Fruit fly (Drosophila melanogaster) whole organism, embryonic: ENCODE results near the gene CG5056.

ENCODE experiments used
- Adf1 ChIP-seq: fragments of 200-800 bp; sonication (Bioruptor generic); IDR thresholded peaks from 2 replicates; pipeline ENCODE4 v1.3.6; 2022; ENCODE audit warnings: missing biosample characterization, missing genetic modification characterization
- Blimp-1 ChIP-seq: fragments of 200-800 bp; sonication (Bioruptor generic); optimal IDR thresholded peaks from 3 replicates; lab custom pipeline; 2018; ENCODE audit warnings: missing biosample characterization, missing genetic modification characterization, mild to moderate bottlenecking, moderate library complexity, missing genetic modification reagents
- CG11695 ChIP-seq: fragments of 200-800 bp; sonication (Bioruptor generic); IDR thresholded peaks from 3 replicates; pipeline ENCODE4 v1.3.6; 2022; ENCODE audit warnings: missing biosample characterization, missing genetic modification characterization
- CG13123 ChIP-seq: fragments of 200-800 bp; sonication (Bioruptor generic); optimal IDR thresholded peaks from 2 replicates; lab custom pipeline; 2016; ENCODE audit warnings: missing biosample characterization, missing genetic modification characterization
- CG14667 ChIP-seq: fragments of 200-800 bp; sonication (Bioruptor generic); IDR thresholded peaks from 2 replicates; pipeline ENCODE4 v1.3.6; 2022; ENCODE audit warnings: missing biosample characterization, missing genetic modification characterization
- CG1529 ChIP-seq: fragments of 200-800 bp; sonication (Bioruptor generic); optimal IDR thresholded peaks from 3 replicates; lab custom pipeline; 2018; ENCODE audit warnings: missing biosample characterization, missing genetic modification characterization
- CG15479 ChIP-seq: fragments of 200-800 bp; sonication (Bioruptor generic); optimal IDR thresholded peaks from 3 replicates; lab custom pipeline; 2019; ENCODE audit warnings: missing biosample characterization, mild to moderate bottlenecking, missing genetic modification characterization, moderate library complexity
- CG1602 ChIP-seq: fragments of 200-800 bp; sonication (Bioruptor generic); optimal IDR thresholded peaks from 3 replicates; lab custom pipeline; 2016; ENCODE audit warnings: missing biosample characterization, missing genetic modification characterization
- CG17186 ChIP-seq: fragments of 200-800 bp; sonication (Bioruptor generic); optimal IDR thresholded peaks from 3 replicates; lab custom pipeline; 2017; ENCODE audit warnings: missing biosample characterization, missing genetic modification reagents, missing genetic modification characterization
- CG17385 ChIP-seq: fragments of 200-800 bp; sonication (Bioruptor generic); optimal IDR thresholded peaks from 3 replicates; lab custom pipeline; 2018; ENCODE audit warnings: missing biosample characterization, mild to moderate bottlenecking, missing genetic modification characterization
- CG1792 ChIP-seq: fragments of 200-800 bp; sonication (Bioruptor generic); optimal IDR thresholded peaks from 2 replicates; lab custom pipeline; 2016; ENCODE audit warnings: missing biosample characterization, missing genetic modification characterization
- CG18619 ChIP-seq: fragments of 200-800 bp; sonication (Bioruptor generic); optimal IDR thresholded peaks from 3 replicates; lab custom pipeline; 2017; ENCODE audit warnings: missing biosample characterization, mild to moderate bottlenecking, missing genetic modification characterization
- CG18764 ChIP-seq: fragments of 200-800 bp; sonication (Bioruptor generic); optimal IDR thresholded peaks from 3 replicates; lab custom pipeline; 2016; ENCODE audit warnings: missing biosample characterization, missing genetic modification characterization
- CG32767 ChIP-seq: fragments of 200-800 bp; sonication (Bioruptor generic); IDR thresholded peaks from 2 replicates; pipeline ENCODE4 v1.3.6; 2022; ENCODE audit warnings: missing biosample characterization, missing genetic modification characterization
- CG33557 ChIP-seq: fragments of 200-800 bp; sonication (Bioruptor generic); optimal IDR thresholded peaks from 2 replicates; lab custom pipeline; 2019; ENCODE audit warnings: missing biosample characterization, mild to moderate bottlenecking, missing genetic modification characterization, moderate library complexity
- CG3838 ChIP-seq: fragments of 200-800 bp; sonication (Bioruptor generic); optimal IDR thresholded peaks from 3 replicates; lab custom pipeline; 2016; ENCODE audit warnings: missing biosample characterization, missing genetic modification characterization
- CG4707 ChIP-seq: fragments of 200-800 bp; sonication (Bioruptor generic); optimal IDR thresholded peaks from 2 replicates; lab custom pipeline; 2018; ENCODE audit warnings: missing biosample characterization, mild to moderate bottlenecking, missing genetic modification characterization, moderate library complexity
- CG4820 ChIP-seq: fragments of 200-800 bp; sonication (Bioruptor generic); optimal IDR thresholded peaks from 3 replicates; lab custom pipeline; 2016; ENCODE audit warnings: missing biosample characterization, missing genetic modification characterization
- CG6765 ChIP-seq: fragments of 200-800 bp; sonication (Bioruptor generic); optimal IDR thresholded peaks from 3 replicates; lab custom pipeline; 2017; ENCODE audit warnings: missing biosample characterization, mild to moderate bottlenecking, missing genetic modification characterization
- CG9727 ChIP-seq: fragments of 200-800 bp; sonication (Bioruptor generic); optimal IDR thresholded peaks from 3 replicates; lab custom pipeline; 2017; ENCODE audit warnings: missing biosample characterization, mild to moderate bottlenecking, missing genetic modification characterization
- CG9797 ChIP-seq: fragments of 200-800 bp; sonication (Bioruptor generic); optimal IDR thresholded peaks from 3 replicates; lab custom pipeline; 2018; ENCODE audit warnings: missing biosample characterization, mild to moderate bottlenecking, missing genetic modification characterization
- CkIIα-i1 ChIP-seq: fragments of 200-800 bp; sonication (Bioruptor generic); IDR thresholded peaks from 2 replicates; pipeline ENCODE4 v1.3.6; 2022; ENCODE audit warnings: missing biosample characterization, missing genetic modification characterization
- Eip74EF ChIP-seq, 2 experiments: fragments of 200-800 bp in 1 of 2; fragments of >200 bp in 1 of 2; sonication (Bioruptor generic) in 1 of 2; optimal IDR thresholded peaks; 2 replicates each; lab custom pipeline; 2017 to 2019; ENCODE audit warnings: missing biosample characterization in 2 of 2, missing genetic modification characterization in 2 of 2, mild to moderate bottlenecking in 1 of 2, moderate library complexity in 1 of 2
- H2.0 ChIP-seq: fragments of 200-800 bp; sonication (Bioruptor generic); IDR thresholded peaks from 2 replicates; pipeline ENCODE4 v1.3.6; 2022; ENCODE audit warnings: missing biosample characterization, missing genetic modification characterization
- Hsf ChIP-seq: fragments of 200-800 bp; sonication (Bioruptor generic); optimal IDR thresholded peaks from 3 replicates; lab custom pipeline; 2016; ENCODE audit warnings: missing biosample characterization, missing genetic modification characterization
- Kr ChIP-seq: fragments of 200-800 bp; sonication (Bioruptor generic); optimal IDR thresholded peaks from 2 replicates; lab custom pipeline; 2017; ENCODE audit warnings: missing biosample characterization, mild to moderate bottlenecking, missing genetic modification characterization
- Mad ChIP-seq: fragments of 200-800 bp; sonication (Bioruptor generic); optimal IDR thresholded peaks from 2 replicates; lab custom pipeline; 2016; ENCODE audit warnings: missing biosample characterization, missing genetic modification characterization
- NFAT ChIP-seq: fragments of 200-800 bp; sonication (Bioruptor generic); IDR thresholded peaks from 2 replicates; pipeline ENCODE4 v1.3.6; 2022; ENCODE audit warnings: missing biosample characterization, missing genetic modification characterization
- Nf-YC ChIP-seq: fragments of 200-800 bp; optimal IDR thresholded peaks from 3 replicates; lab custom pipeline; 2019; ENCODE audit warnings: missing biosample characterization, mild to moderate bottlenecking, missing genetic modification characterization, moderate library complexity
- Rfx ChIP-seq: fragments of 200-800 bp; sonication (Bioruptor generic); IDR thresholded peaks from 2 replicates; pipeline ENCODE4 v1.3.6; 2022; ENCODE audit warnings: missing biosample characterization, missing genetic modification characterization
- Spps ChIP-seq: fragments of 200-800 bp; sonication (Bioruptor generic); optimal IDR thresholded peaks from 2 replicates; lab custom pipeline; 2018; ENCODE audit warnings: missing biosample characterization, mild to moderate bottlenecking, missing genetic modification characterization
- Sry-δ ChIP-seq: fragments of 200-800 bp; sonication (Bioruptor generic); optimal IDR thresholded peaks from 2 replicates; lab custom pipeline; 2016; ENCODE audit warnings: missing biosample characterization, missing genetic modification characterization
- Usf ChIP-seq: fragments of 200-800 bp; sonication (Bioruptor generic); optimal IDR thresholded peaks from 2 replicates; lab custom pipeline; 2017; ENCODE audit warnings: missing genotype, missing biosample characterization, missing genetic modification characterization
- Xbp1 ChIP-seq: fragments of 200-800 bp; sonication (Bioruptor generic); optimal IDR thresholded peaks from 3 replicates; lab custom pipeline; 2016; ENCODE audit warnings: missing biosample characterization, mild to moderate bottlenecking, missing genetic modification characterization
- Xrp1 ChIP-seq: fragments of 200-800 bp; sonication (Bioruptor generic); IDR thresholded peaks from 2 replicates; pipeline ENCODE4 v1.3.6; 2022; ENCODE audit warnings: missing biosample characterization, missing genetic modification characterization
- ac ChIP-seq: fragments of 200-800 bp; sonication (Bioruptor generic); optimal IDR thresholded peaks from 3 replicates; lab custom pipeline; 2017; ENCODE audit warnings: missing biosample characterization, mild to moderate bottlenecking, missing genetic modification characterization
- ara ChIP-seq: fragments of 200-800 bp; sonication (Bioruptor generic); IDR thresholded peaks from 2 replicates; pipeline ENCODE4 v1.3.6; 2022; ENCODE audit warnings: missing biosample characterization, missing genetic modification characterization
- ase ChIP-seq: fragments of 200-800 bp; sonication (Bioruptor generic); IDR thresholded peaks from 3 replicates; pipeline ENCODE4 v1.3.6; 2022; ENCODE audit warnings: missing biosample characterization, missing genetic modification characterization
- btn ChIP-seq: fragments of 200-800 bp; sonication (Bioruptor generic); optimal IDR thresholded peaks from 2 replicates; lab custom pipeline; 2016; ENCODE audit warnings: missing biosample characterization, missing genetic modification characterization
- dmrt11E ChIP-seq: fragments of 200-800 bp; sonication (Bioruptor generic); optimal IDR thresholded peaks from 3 replicates; lab custom pipeline; 2018; ENCODE audit warnings: missing biosample characterization, mild to moderate bottlenecking, missing genetic modification characterization, moderate library complexity
- dmrt99B ChIP-seq: fragments of 200-800 bp; sonication (Bioruptor generic); optimal IDR thresholded peaks from 2 replicates; lab custom pipeline; 2018; ENCODE audit warnings: missing biosample characterization, mild to moderate bottlenecking, missing genetic modification characterization, moderate library complexity
- kah ChIP-seq: fragments of 200-800 bp; sonication (Bioruptor generic); optimal IDR thresholded peaks from 2 replicates; lab custom pipeline; 2018; ENCODE audit warnings: missing biosample characterization, mild to moderate bottlenecking, missing genetic modification characterization
- nau ChIP-seq: fragments of 200-800 bp; sonication (Bioruptor generic); optimal IDR thresholded peaks from 3 replicates; lab custom pipeline; 2017; ENCODE audit warnings: missing biosample characterization, mild to moderate bottlenecking, missing genetic modification characterization, missing genetic modification reagents
- nom ChIP-seq: fragments of 200-800 bp; sonication (Bioruptor generic); optimal IDR thresholded peaks from 2 replicates; lab custom pipeline; 2017; ENCODE audit warnings: missing biosample characterization, missing genetic modification characterization, mild to moderate bottlenecking, moderate library complexity, missing genetic modification reagents
- row ChIP-seq: fragments of 200-800 bp; sonication (Bioruptor generic); IDR thresholded peaks from 3 replicates; pipeline ENCODE4 v1.3.6; 2022; ENCODE audit warnings: missing biosample characterization, missing genetic modification characterization
- sd ChIP-seq: fragments of 200-800 bp; sonication (Bioruptor generic); optimal IDR thresholded peaks from 3 replicates; lab custom pipeline; 2018; ENCODE audit warnings: missing biosample characterization, mild to moderate bottlenecking, missing genetic modification characterization, moderate library complexity
- sens ChIP-seq: fragments of 200-800 bp; sonication (Bioruptor generic); peaks from one replicate; lab custom pipeline; 2016; ENCODE audit warnings: missing biosample characterization, missing genetic modification characterization
- slp2 ChIP-seq: fragments of 200-800 bp; sonication (Bioruptor generic); optimal IDR thresholded peaks from 2 replicates; lab custom pipeline; 2016; ENCODE audit warnings: missing biosample characterization, missing genetic modification characterization
- tgo ChIP-seq: fragments of 200-800 bp; sonication (Bioruptor generic); IDR thresholded peaks from 3 replicates; pipeline ENCODE4 v1.3.6; 2022; ENCODE audit warnings: missing biosample characterization, missing genetic modification characterization
- tio ChIP-seq: fragments of 200-800 bp; sonication (Bioruptor generic); optimal IDR thresholded peaks from 2 replicates; lab custom pipeline; 2017; ENCODE audit warnings: missing biosample characterization, missing genetic modification characterization, inconsistent platforms
- tup ChIP-seq: fragments of 200-800 bp; sonication (Bioruptor generic); optimal IDR thresholded peaks from 2 replicates; lab custom pipeline; 2016; ENCODE audit warnings: missing biosample characterization, mild to moderate bottlenecking, missing genetic modification characterization, moderate library complexity
- usp ChIP-seq: fragments of >200 bp; optimal IDR thresholded peaks from 2 replicates; lab custom pipeline; 2017; ENCODE audit warnings: missing biosample characterization, missing genetic modification characterization

CG5056 gene

DNA sequence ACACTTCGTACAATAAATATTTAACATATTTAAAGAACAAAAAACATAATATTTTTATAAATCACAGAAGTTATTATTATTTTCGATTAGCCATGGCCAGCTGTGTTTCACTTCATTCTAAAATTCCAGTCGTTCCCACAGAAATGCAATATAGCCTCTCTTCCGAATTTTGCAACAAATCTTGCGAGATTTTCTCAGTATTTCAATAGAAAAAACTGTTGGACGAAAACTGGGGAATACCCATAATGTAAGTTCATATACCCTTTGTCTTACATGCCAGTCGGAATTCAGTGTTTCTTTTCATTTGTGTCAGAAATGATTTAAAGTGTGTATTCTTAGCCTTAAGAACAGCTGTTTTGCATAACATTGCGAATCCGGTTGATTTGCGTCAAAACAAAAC is 10.0 kb upstream of the CG5056 start, which contains the start of the genes CtsL4 and ClpP (continued):
- TF ChIP-seq nau = no peak
- TF ChIP-seq Usf (GFP tag; lab: Kevin White, UChicago) = no peak
- no peak for TF ChIP-seq kah
- TF ChIP-seq Adf1 (GFP tag; lab: Robert Waterston, UW) = no peak
- TF ChIP-seq Hsf = peak; percentile 59
- no peak for TF ChIP-seq tgo (GFP tag; lab: Robert Waterston, UW)
- TF ChIP-seq ase = peak; percentile 26; the same call in 1 of the 3 replicates
- no peak for TF ChIP-seq CG4820 (GFP tag; lab: Kevin White, UChicago)
- no peak for TF ChIP-seq btn
- peak; percentile 71 for TF ChIP-seq Xbp1 (GFP tag; lab: Kevin White, UChicago)
- no peak for TF ChIP-seq CG17186 (GFP tag; lab: Kevin White, UChicago)
- peak; percentile 33; the same call in 1 of the 2 replicates for TF ChIP-seq Xrp1 (GFP tag; lab: Robert Waterston, UW)
- TF ChIP-seq Nf-YC = peak; percentile 49
- peak; percentile 17 for TF ChIP-seq CG18764 (GFP tag; lab: Kevin White, UChicago)
- peak; percentile 48 for TF ChIP-seq dmrt11E (tag; lab: Kevin White, UChicago)
- no peak for TF ChIP-seq sd
- TF ChIP-seq CG3838 (GFP tag; lab: Kevin White, UChicago) = no peak
- TF ChIP-seq Sry-δ (GFP tag; lab: Kevin White, UChicago) = peak; percentile 43
- TF ChIP-seq CG11695 (GFP tag; lab: Robert Waterston, UW) = no peak
- no peak for TF ChIP-seq CG6765 (GFP tag; lab: Kevin White, UChicago)
- no peak for TF ChIP-seq Blimp-1 (GFP tag; lab: Kevin White, UChicago)
- no peak for TF ChIP-seq CG1792 (GFP tag; lab: Kevin White, UChicago)
- TF ChIP-seq CG17385 = peak; percentile 39
- TF ChIP-seq CkIIα-i1 = no peak
- no peak for TF ChIP-seq tio
- TF ChIP-seq ac (GFP tag; lab: Kevin White, UChicago) = no peak
- TF ChIP-seq CG4707 (GFP tag; lab: Kevin White, UChicago) = no peak
- TF ChIP-seq CG13123 (GFP tag; lab: Kevin White, UChicago) = no peak
- TF ChIP-seq NFAT (GFP tag; lab: Robert Waterston, UW) = no peak
- TF ChIP-seq nom (GFP tag; lab: Kevin White, UChicago) = no peak
- TF ChIP-seq CG14667 (GFP tag; lab: Robert Waterston, UW) = peak; percentile 85
- TF ChIP-seq Kr (GFP tag; lab: Kevin White, UChicago) = no peak
- TF ChIP-seq CG18619 (GFP tag; lab: Kevin White, UChicago) = no peak
- no peak for TF ChIP-seq sens (GFP tag; lab: Kevin White, UChicago)
- no peak for TF ChIP-seq H2.0 (GFP tag; lab: Robert Waterston, UW)
- no peak for TF ChIP-seq CG9727 (GFP tag; lab: Kevin White, UChicago)
- TF ChIP-seq tup = no peak
- peak; percentile 36 for TF ChIP-seq CG33557
- peak; percentile 86 for TF ChIP-seq row
- peak; percentile 76 for TF ChIP-seq CG15479 (GFP tag; lab: Kevin White, UChicago)
- TF ChIP-seq Spps (tag; lab: Kevin White, UChicago) = no peak
- no peak for TF ChIP-seq CG1529 (GFP tag; lab: Kevin White, UChicago)
- TF ChIP-seq Eip74EF (GFP tag; optimal IDR thresholded peaks at IDR 0.05; lab: Kevin White, UChicago) = no peak
- no peak for TF ChIP-seq ara (GFP tag; lab: Robert Waterston, UW)
- no peak for TF ChIP-seq Mad
- TF ChIP-seq usp (GFP tag; lab: Kevin White, UChicago) = no peak
- no peak for TF ChIP-seq dmrt99B (tag; lab: Kevin White, UChicago)
- peak; percentile 1 for TF ChIP-seq CG9797 (GFP tag; lab: Kevin White, UChicago)
- no peak; the same call in 1 of the 2 replicates for TF ChIP-seq Rfx (GFP tag; lab: Robert Waterston, UW)
- TF ChIP-seq CG1602 (GFP tag; lab: Kevin White, UChicago) = peak; percentile 46
- TF ChIP-seq CG32767 (GFP tag; lab: Robert Waterston, UW) = peak; percentile 66; the same call in 1 of the 2 replicates
- TF ChIP-seq slp2 (GFP tag; lab: Kevin White, UChicago) = no peak
